Fruit fly (Drosophila melanogaster) whole organism, pupa: ENCODE results near the gene Mcm10.

Experiments used
- CG10348 ChIP-seq: fragments of 200-800 bp; sonication (Bioruptor generic); IDR thresholded peaks from 2 replicates; pipeline ENCODE4 v1.3.6; 2022; ENCODE audit warnings: missing biosample characterization, missing genetic modification characterization
- CG12605 ChIP-seq: fragments of 200-800 bp; sonication (Bioruptor generic); IDR thresholded peaks from 2 replicates; pipeline ENCODE4 v1.3.6; 2022; ENCODE audit warnings: missing biosample characterization, missing genetic modification characterization
- CG13204 ChIP-seq: fragments of 200-800 bp; sonication (Bioruptor generic); optimal IDR thresholded peaks from 2 replicates; lab custom pipeline; 2018; ENCODE audit warnings: missing biosample characterization, mild to moderate bottlenecking, missing genetic modification characterization, moderate library complexity
- CG14655 ChIP-seq: fragments of 200-800 bp; sonication (Bioruptor generic); optimal IDR thresholded peaks from 3 replicates; lab custom pipeline; 2017; ENCODE audit warnings: mild to moderate bottlenecking, missing biosample characterization, missing genetic modification reagents, missing genetic modification characterization
- CG15710 ChIP-seq: fragments of 200-800 bp; sonication (Bioruptor generic); optimal IDR thresholded peaks from 2 replicates; lab custom pipeline; 2018; ENCODE audit warnings: missing biosample characterization, mild to moderate bottlenecking, missing genetic modification characterization, moderate library complexity
- CG17806 ChIP-seq: fragments of 200-800 bp; sonication (Bioruptor generic); optimal IDR thresholded peaks from 2 replicates; lab custom pipeline; 2018; ENCODE audit warnings: missing biosample characterization, mild to moderate bottlenecking, missing genetic modification characterization, moderate library complexity
- CG32121 ChIP-seq: fragments of 200-800 bp; sonication (Bioruptor generic); IDR thresholded peaks from 2 replicates; pipeline ENCODE4 v1.3.6; 2022; ENCODE audit warnings: missing biosample characterization, missing genetic modification characterization
- CG34367 ChIP-seq: fragments of 200-800 bp; sonication (Bioruptor generic); optimal IDR thresholded peaks from 2 replicates; lab custom pipeline; 2018; ENCODE audit warnings: missing biosample characterization, mild to moderate bottlenecking, missing genetic modification characterization
- CG4496 ChIP-seq: fragments of 200-800 bp; sonication (Bioruptor generic); IDR thresholded peaks from 3 replicates; pipeline ENCODE4 v1.3.6; 2022; ENCODE audit warnings: missing biosample characterization, missing genetic modification characterization
- CG8159 ChIP-seq: fragments of 200-800 bp; sonication (Bioruptor generic); optimal IDR thresholded peaks from 3 replicates; lab custom pipeline; 2018; ENCODE audit warnings: missing biosample characterization, mild to moderate bottlenecking, missing genetic modification characterization, moderate library complexity
- CG8301 ChIP-seq: fragments of 200-800 bp; sonication (Bioruptor generic); optimal IDR thresholded peaks from 2 replicates; lab custom pipeline; 2018; ENCODE audit warnings: missing biosample characterization, mild to moderate bottlenecking, missing genetic modification characterization
- CG9948 ChIP-seq: fragments of 200-800 bp; sonication (Bioruptor generic); optimal IDR thresholded peaks from 2 replicates; lab custom pipeline; 2018; ENCODE audit warnings: missing biosample characterization, mild to moderate bottlenecking, missing genetic modification characterization, moderate library complexity
- D1 ChIP-seq: fragments of 200-800 bp; sonication (Bioruptor generic); optimal IDR thresholded peaks from 2 replicates; lab custom pipeline; 2018; ENCODE audit warnings: missing biosample characterization, mild to moderate bottlenecking, missing genetic modification characterization, moderate library complexity
- EcR ChIP-seq: fragments of 200-800 bp; sonication (Bioruptor generic); optimal IDR thresholded peaks from 3 replicates; lab custom pipeline; 2019; ENCODE audit warnings: missing biosample characterization, missing genetic modification characterization, mild to moderate bottlenecking, moderate library complexity, missing genetic modification reagents
- Ets98B ChIP-seq: fragments of 200-800 bp; sonication (Bioruptor generic); IDR thresholded peaks from 2 replicates; pipeline ENCODE4 v1.3.6; 2022; ENCODE audit warnings: missing biosample characterization, missing genetic modification characterization
- Pif1A ChIP-seq: fragments of 200-800 bp; sonication (Bioruptor generic); optimal IDR thresholded peaks from 3 replicates; lab custom pipeline; 2016; ENCODE audit warnings: missing biosample characterization, missing genetic modification characterization
- Pif1B ChIP-seq: fragments of 200-800 bp; sonication (Bioruptor generic); optimal IDR thresholded peaks from 3 replicates; lab custom pipeline; 2016; ENCODE audit warnings: missing biosample characterization, missing genetic modification characterization
- Snoo ChIP-seq: fragments of 200-800 bp; sonication (Bioruptor generic); optimal IDR thresholded peaks from 3 replicates; lab custom pipeline; 2017; ENCODE audit warnings: missing biosample characterization, mild to moderate bottlenecking, missing genetic modification characterization, inconsistent platforms
- fd96Ca ChIP-seq: fragments of 200-800 bp; sonication (Bioruptor generic); IDR thresholded peaks from 3 replicates; pipeline ENCODE4 v1.3.6; 2022; ENCODE audit warnings: missing biosample characterization, missing genetic modification characterization
- gl ChIP-seq: fragments of 200-800 bp; sonication (Bioruptor generic); optimal IDR thresholded peaks from 2 replicates; lab custom pipeline; 2018; ENCODE audit warnings: missing biosample characterization, mild to moderate bottlenecking, missing genetic modification characterization
- rn ChIP-seq: fragments of 200-800 bp; sonication (Bioruptor generic); IDR thresholded peaks from 2 replicates; pipeline ENCODE4 v1.3.6; 2022; ENCODE audit warnings: missing biosample characterization, missing genetic modification characterization

Gene Mcm10

DNA sequence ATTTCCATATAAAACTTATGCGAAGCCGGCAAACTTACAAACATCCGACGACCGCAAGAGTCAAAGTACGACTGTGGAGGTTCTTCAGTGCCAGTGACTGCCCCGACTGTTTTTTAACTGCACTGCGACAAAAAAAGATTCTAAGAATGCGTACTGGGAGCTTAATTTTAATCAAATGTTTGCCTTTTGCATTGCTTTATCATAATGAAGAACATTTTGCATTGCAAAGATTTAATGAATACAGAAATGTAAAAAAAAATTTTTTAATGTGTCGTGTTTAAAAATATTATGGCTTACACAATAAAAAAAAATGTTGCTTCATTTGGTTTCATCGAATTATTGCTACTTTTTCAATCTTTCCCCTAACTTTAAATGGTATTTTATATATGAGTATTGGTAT, 17.4 kb downstream of the Mcm10 start:
- no peak for TF ChIP-seq Snoo
- peak; percentile 55 for TF ChIP-seq rn (GFP tag; lab: Robert Waterston, UW)
- TF ChIP-seq D1 (tag; lab: Kevin White, UChicago): no peak
- peak; percentile 52 for TF ChIP-seq CG32121 (GFP tag; lab: Robert Waterston, UW)
- no peak for TF ChIP-seq CG15710 (tag; lab: Kevin White, UChicago)
- TF ChIP-seq CG9948 (tag; lab: Kevin White, UChicago): peak; percentile 40
- TF ChIP-seq CG17806 (tag; lab: Kevin White, UChicago): peak; percentile 47
- peak; percentile 26 for TF ChIP-seq CG8159 (tag; lab: Kevin White, UChicago)
- no peak for TF ChIP-seq CG13204 (GFP tag; lab: Kevin White, UChicago)
- peak; percentile 60; the same call in 1 of the 3 replicates for TF ChIP-seq CG4496 (GFP tag; lab: Robert Waterston, UW)
- TF ChIP-seq CG12605 (GFP tag; lab: Robert Waterston, UW): no peak
- peak; percentile 53 for TF ChIP-seq CG14655
- peak; percentile 30 for TF ChIP-seq Pif1B (GFP tag; lab: Kevin White, UChicago)
- TF ChIP-seq CG10348: no peak
- TF ChIP-seq Pif1A (GFP tag; lab: Kevin White, UChicago): peak; percentile 18
- TF ChIP-seq CG8301 (tag; lab: Kevin White, UChicago): peak; percentile 45
- TF ChIP-seq Ets98B: peak; percentile 42; the same call in 1 of the 2 replicates
- TF ChIP-seq CG34367 (tag; lab: Kevin White, UChicago): no peak
- TF ChIP-seq fd96Ca: no peak
- TF ChIP-seq gl (tag; lab: Kevin White, UChicago): no peak
- TF ChIP-seq, all 21 proteins: peak for 11

DNA sequence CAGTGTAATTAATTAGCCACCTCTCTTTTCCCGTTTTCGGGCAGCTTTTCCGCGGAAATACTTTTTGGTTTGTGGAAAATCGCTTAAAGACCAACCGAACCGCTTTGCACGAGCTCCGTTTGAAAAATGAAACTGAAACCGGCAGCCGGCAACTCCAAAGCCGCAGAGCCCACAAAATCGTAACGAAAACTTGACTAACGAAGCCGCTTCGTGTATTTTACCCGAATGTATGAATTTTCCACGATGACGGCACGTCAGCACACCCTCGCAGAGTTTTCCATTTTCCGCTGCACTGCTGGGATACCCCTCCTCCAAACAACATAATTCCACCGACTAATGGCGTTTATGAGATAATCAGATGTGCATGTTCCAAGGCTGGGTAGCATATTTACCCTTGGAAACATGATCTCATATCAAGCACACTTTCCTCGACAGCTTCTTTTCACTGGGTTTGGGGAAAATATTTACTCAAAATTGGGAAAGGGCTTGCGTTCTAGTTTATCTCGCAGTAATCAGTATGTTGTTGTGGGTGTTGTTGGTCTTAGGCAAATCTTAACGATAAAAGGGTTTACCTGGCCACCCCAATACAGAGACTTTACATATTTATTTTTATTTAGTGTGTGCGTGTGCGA, 19.0 kb downstream of the Mcm10 start, which contains the start of gene Ret:
Gene Ret, minus strand, starts transcription at position 130 of the 632 bp plus-strand sequence.
- no peak for TF ChIP-seq CG8301 (tag; lab: Kevin White, UChicago)
- TF ChIP-seq CG32121 (GFP tag; lab: Robert Waterston, UW): no peak
- TF ChIP-seq fd96Ca: no peak
- TF ChIP-seq CG4496 (GFP tag; lab: Robert Waterston, UW): peak; percentile 52; the same call in 1 of the 3 replicates
- TF ChIP-seq, all 21 proteins: peak for 1

DNA sequence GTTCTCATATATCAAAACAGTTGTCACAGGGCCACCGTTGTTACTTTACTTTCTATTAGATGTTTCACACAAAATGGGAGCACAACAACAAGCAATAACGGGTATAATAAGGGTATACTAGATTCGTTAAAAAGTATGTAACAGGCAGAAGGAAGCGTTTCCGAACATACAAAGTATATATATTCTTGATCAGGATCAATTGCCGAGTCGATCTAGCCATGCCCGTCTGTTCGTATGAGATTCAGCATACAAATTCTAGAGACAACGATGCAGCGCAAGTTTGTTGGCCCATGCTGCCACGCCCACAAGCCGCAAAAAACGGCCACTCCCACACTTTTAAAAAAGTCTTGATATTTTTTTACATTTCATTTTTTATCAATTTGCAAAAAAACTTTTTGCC, 20.5 kb downstream of the Mcm10 start, which contains the start of gene CG31624:
Gene CG31624, minus strand, starts transcription at position 101 of the 400 bp plus-strand sequence.
- no peak for TF ChIP-seq fd96Ca
- no peak for TF ChIP-seq CG15710 (tag; lab: Kevin White, UChicago)
- no peak for TF ChIP-seq CG34367 (tag; lab: Kevin White, UChicago)
- TF ChIP-seq CG8301 (tag; lab: Kevin White, UChicago): no peak
- no peak for TF ChIP-seq Pif1A (GFP tag; lab: Kevin White, UChicago)
- no peak for TF ChIP-seq CG13204 (GFP tag; lab: Kevin White, UChicago)
- no peak for TF ChIP-seq gl (tag; lab: Kevin White, UChicago)
- TF ChIP-seq Snoo: no peak
- TF ChIP-seq, all 21 proteins: peak for 0

DNA sequence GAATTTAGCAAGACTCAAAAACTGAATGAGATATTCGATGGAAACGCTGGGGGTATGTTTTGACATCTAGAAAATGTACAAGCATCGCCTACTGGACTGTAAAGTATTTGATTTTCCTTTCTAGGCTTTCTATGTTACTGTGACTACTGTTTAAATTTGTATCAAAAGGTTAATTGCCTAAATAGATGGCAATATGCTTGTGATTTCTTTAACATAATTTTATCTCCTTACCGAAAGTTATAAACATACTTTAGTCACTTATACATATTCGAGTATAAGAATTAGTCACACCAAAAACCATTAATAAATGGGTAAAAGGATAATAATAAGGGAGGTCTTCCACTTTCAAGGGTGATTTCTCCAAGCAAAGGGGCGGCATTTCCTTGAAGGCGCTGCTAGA, 23.0 kb downstream of the Mcm10 start, which contains the start of gene CG31988:
Gene CG31988, minus strand, starts transcription at position 101 of the 400 bp plus-strand sequence.
- TF ChIP-seq CG4496 (GFP tag; lab: Robert Waterston, UW) (no peak), rn (GFP tag; lab: Robert Waterston, UW) (no peak), CG15710 (tag; lab: Kevin White, UChicago) (no peak), gl (tag; lab: Kevin White, UChicago) (no peak), CG32121 (GFP tag; lab: Robert Waterston, UW) (no peak), D1 (tag; lab: Kevin White, UChicago) (no peak)

DNA sequence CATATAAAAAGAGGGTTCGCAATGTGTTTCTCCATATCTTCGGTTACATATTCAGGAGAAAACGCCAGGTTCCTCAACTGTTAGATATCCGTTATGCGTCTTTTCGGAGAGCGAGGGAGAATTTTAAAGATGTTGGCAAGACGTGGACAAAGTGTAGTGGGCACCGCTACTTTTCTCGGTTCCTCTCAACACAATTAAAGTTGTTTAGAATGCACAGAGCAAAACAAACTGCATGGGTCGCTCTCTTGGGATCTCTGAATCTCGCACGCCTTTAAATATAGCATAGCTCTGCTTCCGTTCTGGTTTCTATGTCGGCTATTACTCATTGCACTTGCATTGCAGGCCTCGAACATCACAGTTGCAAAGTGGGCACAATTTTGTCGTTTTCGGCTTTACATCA, 26.5 kb downstream of the Mcm10 start, which contains the start of gene clumsy:
Gene clumsy, plus strand, starts transcription at position 301 of the 400 bp plus-strand sequence.
- TF ChIP-seq Pif1B (GFP tag; lab: Kevin White, UChicago) (no peak), CG4496 (GFP tag; lab: Robert Waterston, UW) (0 out of 3 replicates have a peak, but pooled peaks have one; percentile 23), CG32121 (GFP tag; lab: Robert Waterston, UW) (no peak), fd96Ca (no peak)

dm6 chr2L:21214961-21215362, 35.2 kb downstream of the Mcm10 start:
- no peak for TF ChIP-seq CG9948 (tag; lab: Kevin White, UChicago)
- TF ChIP-seq CG15710 (tag; lab: Kevin White, UChicago): no peak
- no peak for TF ChIP-seq CG8159 (tag; lab: Kevin White, UChicago)
- TF ChIP-seq CG10348: no peak
- no peak for TF ChIP-seq CG8301 (tag; lab: Kevin White, UChicago)
- peak; percentile 35 for TF ChIP-seq Snoo
- TF ChIP-seq CG14655: no peak
- TF ChIP-seq D1 (tag; lab: Kevin White, UChicago): peak; percentile 17
- TF ChIP-seq EcR (GFP tag; lab: Kevin White, UChicago): no peak
- TF ChIP-seq CG13204 (GFP tag; lab: Kevin White, UChicago): no peak
- no peak for TF ChIP-seq Pif1B (GFP tag; lab: Kevin White, UChicago)
- no peak for TF ChIP-seq CG34367 (tag; lab: Kevin White, UChicago)
- no peak for TF ChIP-seq CG17806 (tag; lab: Kevin White, UChicago)
- TF ChIP-seq CG32121 (GFP tag; lab: Robert Waterston, UW): peak; percentile 24; the same call in 1 of the 2 replicates
- TF ChIP-seq Pif1A (GFP tag; lab: Kevin White, UChicago): no peak
- no peak for TF ChIP-seq rn (GFP tag; lab: Robert Waterston, UW)
- no peak for TF ChIP-seq gl (tag; lab: Kevin White, UChicago)
- TF ChIP-seq CG4496 (GFP tag; lab: Robert Waterston, UW): peak; percentile 51; the same call in 1 of the 3 replicates
- TF ChIP-seq Ets98B: peak; percentile 38; the same call in 1 of the 2 replicates
- no peak for TF ChIP-seq fd96Ca
- TF ChIP-seq CG12605 (GFP tag; lab: Robert Waterston, UW): no peak; the same call in 1 of the 2 replicates
- TF ChIP-seq, all 21 proteins: peak for 5
